Worm (Caenorhabditis elegans) whole organism, late embryonic: ENCODE measurements around the gene F55C12.2.

Experiments
- dmd-4 ChIP-seq: sonication (generic microtip); optimal IDR thresholded peaks from 2 replicates; lab custom pipeline; 2016; ENCODE audit warnings: borderline replicate concordance, missing genetic modification characterization, missing compliant biosample characterization
- ets-4 ChIP-seq: sonication (generic microtip); optimal IDR thresholded peaks from 2 replicates; lab custom pipeline; 2016; ENCODE audit warnings: missing genetic modification characterization, missing compliant biosample characterization
- gmeb-2 ChIP-seq: sonication (generic microtip); optimal IDR thresholded peaks from 2 replicates; lab custom pipeline; 2016; ENCODE audit warnings: missing genetic modification characterization, inconsistent platforms, missing compliant biosample characterization
- hlh-13 ChIP-seq: fragments of 200-800 bp; sonication (Bioruptor generic); optimal IDR thresholded peaks from 2 replicates; lab custom pipeline; 2018; ENCODE audit warnings: mild to moderate bottlenecking, missing genetic modification characterization, missing compliant biosample characterization
- sox-2 ChIP-seq: fragments of 200-800 bp; sonication (Bioruptor generic); IDR thresholded peaks from 2 replicates; pipeline ENCODE4 v1.3.6; 2022; ENCODE audit warnings: missing genetic modification reagents, missing genetic modification characterization, missing compliant biosample characterization

DNA sequence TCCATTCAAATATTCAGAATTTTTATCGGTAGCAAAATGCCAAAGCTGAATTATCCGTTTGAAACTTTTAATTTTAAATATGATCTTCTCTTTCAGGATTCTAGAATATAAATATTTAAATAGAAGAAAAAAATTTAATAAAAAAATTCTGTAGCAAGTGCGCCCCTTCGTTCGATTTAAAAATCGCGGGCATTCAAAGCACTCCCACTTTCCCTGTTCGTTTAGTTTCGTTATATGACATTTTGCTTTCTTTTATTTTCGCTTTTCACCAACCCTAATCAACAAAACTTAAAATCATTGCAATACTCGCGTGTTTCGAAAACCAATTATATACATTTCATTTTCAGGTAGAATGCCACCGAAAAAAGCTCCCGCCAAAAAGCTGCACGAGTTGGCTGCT lies 45.0 kb downstream of the F55C12.2 start, which contains the start of gene vrk-1:
- TF ChIP-seq gmeb-2 = no peak
- no peak for TF ChIP-seq hlh-13 (GFP tag; lab: Kevin White, UChicago)
- no peak for TF ChIP-seq sox-2 (GFP tag; lab: Robert Waterston, UW)
- no peak for TF ChIP-seq dmd-4 (tag; lab: Kevin White, UChicago)
- TF ChIP-seq ets-4 = no peak
